Fruit fly (Drosophila melanogaster): ENCODE measurements around the gene CG9917.

CG9917 gene

DNA sequence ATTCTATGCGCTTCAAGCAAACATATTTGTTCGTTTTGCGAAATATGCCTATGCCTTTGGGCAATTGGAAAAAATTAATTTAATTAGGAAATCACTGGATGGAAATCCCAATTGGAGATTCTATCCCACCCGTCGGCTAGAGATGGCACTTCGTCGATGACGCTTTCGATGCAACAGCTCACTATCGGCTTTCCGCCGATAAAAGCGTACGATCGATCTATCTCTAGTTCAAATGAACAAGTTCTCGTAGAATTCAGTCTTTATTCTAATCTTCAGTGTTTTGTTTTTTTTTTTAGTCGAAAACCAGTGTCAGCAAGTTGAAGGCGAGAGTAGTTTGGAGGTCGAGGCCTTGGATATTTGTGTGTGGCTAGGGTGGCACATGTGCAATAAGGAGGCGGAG, at the start of gene CG9917, which contains the start of gene CG32579:
CG9917 (minus strand) TSS at position 169 of the 400 bp plus-strand sequence.
CG32579 (plus strand) TSS at position 224 of the 400 bp plus-strand sequence.
- TF ChIP-seq EcR (GFP tag; optimal IDR thresholded peaks at IDR 0.05) (no peak), pan (optimal IDR thresholded peaks at IDR 0.05) (no peak), CG8478 (optimal IDR thresholded peaks at IDR 0.05) (no peak), psq (optimal IDR thresholded peaks at IDR 0.05) (no peak), Dll (optimal IDR thresholded peaks at IDR 0.05) (no peak), usp (GFP tag; optimal IDR thresholded peaks at IDR 0.05) (no peak)

DNA sequence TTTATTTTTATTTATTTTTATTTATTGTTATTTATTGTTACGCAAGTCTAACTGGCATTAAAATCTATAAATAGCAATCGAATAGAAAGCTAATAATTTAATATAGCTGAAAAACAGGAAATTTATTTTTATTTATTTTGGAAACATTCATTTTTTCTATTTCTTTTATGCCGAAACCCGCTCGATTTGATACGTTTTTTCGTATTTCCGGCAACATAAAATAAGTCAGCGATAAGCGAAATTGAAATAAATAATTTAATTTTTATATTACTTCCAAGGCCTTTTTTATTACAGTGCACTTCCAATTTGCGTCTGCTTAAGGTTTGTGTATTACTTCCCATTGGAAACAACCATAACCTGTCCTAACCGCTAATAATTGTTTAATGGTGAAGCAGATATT, 48.9 kb upstream of the CG9917 start:
- TF ChIP-seq usp (GFP tag; optimal IDR thresholded peaks at IDR 0.05) = no peak
- no peak for TF ChIP-seq CG8478 (optimal IDR thresholded peaks at IDR 0.05)
- no peak for TF ChIP-seq EcR (GFP tag; optimal IDR thresholded peaks at IDR 0.05)
- no peak for TF ChIP-seq Dll (optimal IDR thresholded peaks at IDR 0.05)
- no peak for TF ChIP-seq pan (optimal IDR thresholded peaks at IDR 0.05)
- TF ChIP-seq psq (optimal IDR thresholded peaks at IDR 0.05) = no peak

DNA sequence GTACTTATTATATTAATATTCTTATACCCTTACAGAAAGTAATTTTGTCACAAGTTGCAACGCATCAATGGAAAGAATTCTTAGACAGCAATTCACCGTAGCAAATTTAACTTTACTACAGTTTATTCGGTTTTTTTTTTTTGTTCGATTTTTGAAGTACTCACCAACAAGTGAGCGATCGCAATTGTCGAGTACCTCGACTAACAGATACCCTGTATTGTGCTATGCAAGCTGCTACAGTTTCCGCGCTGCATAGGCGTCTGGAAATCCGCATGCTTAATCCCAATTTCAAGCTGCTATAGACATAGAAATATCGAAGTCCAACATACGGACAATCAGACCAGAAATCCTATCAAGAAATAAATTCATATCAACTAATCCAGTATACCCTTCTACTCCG, 45.6 kb upstream of the CG9917 start:
- no peak for TF ChIP-seq Dll (optimal IDR thresholded peaks at IDR 0.05)

DNA sequence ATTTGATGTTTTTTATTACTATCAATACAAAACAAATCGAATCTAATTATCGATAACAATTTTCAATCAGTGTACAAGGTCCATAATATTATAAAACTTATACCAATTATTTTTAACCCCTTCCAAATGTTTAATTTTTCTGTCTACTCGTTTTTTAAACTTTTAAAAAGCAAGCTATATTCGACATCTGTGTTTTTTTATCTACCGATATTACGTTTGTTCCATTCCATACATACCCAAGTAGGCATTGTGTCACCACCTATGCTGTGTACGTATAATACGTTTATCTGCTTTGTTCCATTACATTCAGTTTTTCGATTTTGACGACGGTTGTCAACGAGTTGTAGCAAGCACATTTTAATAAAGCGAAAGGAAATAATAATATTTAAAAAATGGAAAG, 38.3 kb upstream of the CG9917 start, which contains the start of gene nonA:
nonA (plus strand) TSS at position 264 of the 400 bp plus-strand sequence.
- TF ChIP-seq CG8478 (optimal IDR thresholded peaks at IDR 0.05) (no peak), Dll (optimal IDR thresholded peaks at IDR 0.05) (no peak)

DNA sequence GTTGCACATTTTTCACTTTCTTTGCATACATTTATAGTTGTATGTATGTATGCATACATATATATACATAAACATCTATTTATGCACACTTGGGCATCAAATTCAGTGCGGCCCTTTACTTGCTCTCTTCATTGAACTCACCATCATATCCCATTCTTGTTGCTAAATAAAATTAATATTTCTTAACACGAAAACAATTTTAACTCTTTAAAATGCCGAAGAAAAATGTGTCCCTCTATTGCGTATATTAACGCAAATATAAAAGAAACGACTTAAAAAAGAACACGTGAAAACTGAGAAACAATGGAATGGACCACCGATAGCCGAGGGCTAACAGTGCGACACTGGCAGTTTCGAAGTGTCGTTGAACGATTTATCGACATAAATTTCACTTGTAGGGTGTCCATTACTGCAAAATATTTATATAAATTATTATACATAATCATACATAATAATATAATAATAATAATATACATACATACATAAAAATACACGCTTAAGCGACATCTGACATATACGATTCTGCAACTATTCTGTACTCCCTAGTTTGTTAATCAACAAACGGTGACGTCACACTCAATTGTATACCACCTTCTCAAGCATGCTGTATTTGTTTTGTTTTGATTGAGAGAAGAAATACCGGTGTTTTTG, 35.8 kb upstream of the CG9917 start, which contains the start of the genes U2af50 and PIG-Q:
U2af50 (minus strand) TSS at position 370 of the 651 bp plus-strand sequence.
PIG-Q (plus strand) TSS at position 474 of the 651 bp plus-strand sequence.
- TF ChIP-seq psq (optimal IDR thresholded peaks at IDR 0.05) (no peak), CG8478 (optimal IDR thresholded peaks at IDR 0.05) (no peak), EcR (GFP tag; optimal IDR thresholded peaks at IDR 0.05) (no peak), usp (GFP tag; optimal IDR thresholded peaks at IDR 0.05) (no peak), pan (optimal IDR thresholded peaks at IDR 0.05) (no peak), Dll (optimal IDR thresholded peaks at IDR 0.05) (no peak)

DNA sequence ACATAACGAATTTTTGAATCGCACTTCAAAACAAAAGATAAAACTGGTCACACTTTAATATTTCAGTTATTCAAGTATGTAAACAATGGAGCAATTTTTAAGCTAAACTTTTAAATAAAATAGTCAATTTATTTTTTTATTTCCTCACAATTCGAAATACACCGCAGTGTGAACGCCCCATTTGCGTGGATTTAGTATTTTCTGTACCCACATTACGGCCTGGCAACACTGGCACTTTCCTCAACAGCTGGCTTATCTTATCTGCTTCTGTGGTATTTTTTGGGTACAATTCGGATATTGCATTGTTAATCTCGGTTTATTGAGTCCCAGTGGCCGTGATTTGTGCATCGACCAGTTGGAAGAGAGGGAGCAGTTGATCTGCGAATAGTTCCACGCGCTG, 27.0 kb upstream of the CG9917 start, which contains the start of gene sl:
sl (plus strand) TSS at position 254 of the 400 bp plus-strand sequence.
- TF ChIP-seq CG8478 (optimal IDR thresholded peaks at IDR 0.05) (no peak), psq (optimal IDR thresholded peaks at IDR 0.05) (no peak), Dll (optimal IDR thresholded peaks at IDR 0.05) (no peak), EcR (GFP tag; optimal IDR thresholded peaks at IDR 0.05) (no peak), usp (GFP tag; optimal IDR thresholded peaks at IDR 0.05) (no peak), pan (optimal IDR thresholded peaks at IDR 0.05) (no peak)

DNA sequence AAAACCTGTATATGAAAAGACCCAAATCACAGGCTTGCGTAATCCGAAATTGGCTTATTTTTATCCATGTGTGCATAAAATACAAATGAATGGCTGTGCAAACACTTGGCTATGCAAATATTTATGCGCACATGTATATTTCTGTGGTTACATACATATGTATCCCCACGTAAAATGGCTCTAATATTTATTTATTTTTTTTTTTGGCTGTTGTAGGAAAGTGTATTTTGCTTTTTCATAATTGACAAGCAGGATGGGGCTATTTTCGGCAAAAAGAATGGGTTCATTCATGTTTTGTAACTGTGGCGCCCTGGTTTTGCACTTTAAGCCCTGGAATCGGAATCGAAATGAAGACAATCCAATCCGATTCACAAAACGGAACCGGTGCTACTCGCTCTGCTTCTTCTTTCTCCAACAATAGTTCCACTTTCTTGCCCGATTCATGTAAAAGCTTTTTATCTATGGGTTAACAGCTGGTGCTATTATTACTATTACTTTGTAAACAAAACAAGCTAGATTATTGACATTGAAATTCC, 12.1 kb upstream of the CG9917 start:
- no peak for TF ChIP-seq EcR (GFP tag; optimal IDR thresholded peaks at IDR 0.05)
- no peak for TF ChIP-seq psq (optimal IDR thresholded peaks at IDR 0.05)
- no peak for TF ChIP-seq CG8478 (optimal IDR thresholded peaks at IDR 0.05)
- no peak for TF ChIP-seq Dll (optimal IDR thresholded peaks at IDR 0.05)
- no peak for TF ChIP-seq usp (GFP tag; optimal IDR thresholded peaks at IDR 0.05)
- no peak for TF ChIP-seq pan (optimal IDR thresholded peaks at IDR 0.05)

DNA sequence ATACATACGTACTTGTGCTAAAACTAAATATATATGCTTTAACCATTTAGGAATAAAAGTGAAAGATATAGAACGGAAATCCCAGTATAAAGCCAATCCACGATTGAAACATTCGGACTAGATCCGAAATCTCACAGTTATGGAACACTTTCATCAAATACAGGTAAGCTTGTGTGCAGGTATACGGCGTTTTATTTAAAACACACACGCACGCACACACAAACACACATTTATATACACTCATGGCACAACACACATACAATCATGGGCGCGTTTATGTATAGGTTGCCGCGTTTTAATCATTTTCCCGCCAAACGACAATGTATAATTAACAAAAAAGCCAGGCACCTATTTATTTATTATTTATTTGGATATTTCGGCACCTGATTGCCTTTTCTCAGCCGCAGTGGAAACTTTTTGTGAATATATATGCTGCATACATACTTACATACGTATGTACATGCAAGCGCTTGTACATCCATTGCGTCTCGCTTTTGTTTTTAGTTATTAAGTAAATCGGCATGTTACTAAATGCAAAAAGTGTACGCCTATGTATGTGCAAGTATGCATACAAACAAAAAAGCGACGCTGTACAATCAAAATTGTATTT, 11.3 kb upstream of the CG9917 start:
- TF ChIP-seq usp (GFP tag; optimal IDR thresholded peaks at IDR 0.05) (no peak), pan (optimal IDR thresholded peaks at IDR 0.05) (no peak), EcR (GFP tag; optimal IDR thresholded peaks at IDR 0.05) (no peak), psq (optimal IDR thresholded peaks at IDR 0.05) (no peak), CG8478 (optimal IDR thresholded peaks at IDR 0.05) (no peak), Dll (optimal IDR thresholded peaks at IDR 0.05) (no peak)

DNA sequence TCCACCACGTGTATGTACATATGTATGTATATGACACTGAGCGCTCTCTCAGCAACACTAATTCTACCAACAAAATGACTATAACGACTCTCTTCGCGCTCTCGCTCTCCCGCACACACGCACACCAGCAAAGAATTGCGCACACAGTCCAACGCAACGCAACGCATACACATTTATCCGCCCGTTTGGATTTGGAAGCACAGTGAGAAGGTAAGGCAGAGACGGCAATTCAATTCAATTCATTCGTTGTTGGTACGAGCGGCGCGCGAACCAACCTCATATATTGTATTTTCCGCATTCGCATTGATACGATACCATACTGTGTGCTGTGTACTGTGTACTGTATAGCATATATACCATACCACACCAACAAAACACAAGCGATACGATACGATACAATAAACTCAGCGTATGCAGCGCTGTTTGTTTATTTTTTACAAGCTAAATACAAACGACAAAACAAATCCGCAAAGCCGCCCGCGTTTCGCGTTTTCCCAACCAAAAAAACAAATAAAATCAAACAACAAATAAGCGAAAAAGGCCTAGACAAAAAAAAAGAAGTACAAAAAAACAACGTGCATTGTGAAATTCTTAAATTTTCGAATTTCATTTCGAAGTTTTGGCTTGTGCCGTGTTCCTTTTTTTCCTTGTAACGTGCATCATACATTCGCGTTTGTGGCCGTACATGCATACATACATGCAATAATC, 10.6 kb upstream of the CG9917 start, which contains the start of the genes CG9921 and Dsp1:
CG9921 (minus strand) TSS at position 167 of the 708 bp plus-strand sequence.
Dsp1 (plus strand) TSS at position 179 of the 708 bp plus-strand sequence.
- TF ChIP-seq CG8478 (optimal IDR thresholded peaks at IDR 0.05) = no peak
- no peak for TF ChIP-seq Dll (optimal IDR thresholded peaks at IDR 0.05)
- TF ChIP-seq usp (GFP tag; optimal IDR thresholded peaks at IDR 0.05) = no peak
- TF ChIP-seq psq (optimal IDR thresholded peaks at IDR 0.05) = no peak
- TF ChIP-seq EcR (GFP tag; optimal IDR thresholded peaks at IDR 0.05) = no peak
- no peak for TF ChIP-seq pan (optimal IDR thresholded peaks at IDR 0.05)

DNA sequence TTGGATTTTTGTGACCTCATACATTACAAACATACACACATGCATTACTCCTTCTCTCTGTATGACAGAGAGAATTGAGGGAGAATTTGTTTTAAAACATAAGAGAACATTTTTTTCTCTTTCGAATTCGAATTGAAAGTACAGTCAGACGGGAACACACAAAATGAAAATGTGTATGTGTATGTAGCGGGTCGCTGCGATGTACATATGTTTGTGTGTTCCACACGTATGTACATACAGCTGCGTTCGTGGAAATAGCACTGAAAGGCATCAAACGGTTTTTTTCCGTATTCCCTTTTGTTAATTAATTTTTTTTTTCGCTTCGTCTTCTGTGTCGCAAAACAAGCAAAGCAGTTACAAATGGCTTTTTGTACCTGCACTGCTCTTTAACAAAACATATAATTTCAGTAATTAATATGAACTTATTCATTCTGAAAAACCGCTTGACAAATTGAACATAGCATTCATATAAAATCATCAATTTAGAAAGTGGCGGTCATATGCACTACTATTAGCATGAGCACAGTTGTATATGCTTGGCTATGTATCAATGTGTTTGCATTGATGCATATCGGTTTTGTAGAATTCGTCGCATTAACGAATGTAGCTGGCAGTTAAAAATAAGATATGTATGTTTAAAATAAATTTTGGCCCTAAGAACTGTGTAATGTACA, 9.7 kb upstream of the CG9917 start:
- TF ChIP-seq EcR (GFP tag; optimal IDR thresholded peaks at IDR 0.05) (no peak), CG8478 (optimal IDR thresholded peaks at IDR 0.05) (no peak), psq (optimal IDR thresholded peaks at IDR 0.05) (no peak), pan (optimal IDR thresholded peaks at IDR 0.05) (no peak), Dll (optimal IDR thresholded peaks at IDR 0.05) (no peak), usp (GFP tag; optimal IDR thresholded peaks at IDR 0.05) (no peak)

DNA sequence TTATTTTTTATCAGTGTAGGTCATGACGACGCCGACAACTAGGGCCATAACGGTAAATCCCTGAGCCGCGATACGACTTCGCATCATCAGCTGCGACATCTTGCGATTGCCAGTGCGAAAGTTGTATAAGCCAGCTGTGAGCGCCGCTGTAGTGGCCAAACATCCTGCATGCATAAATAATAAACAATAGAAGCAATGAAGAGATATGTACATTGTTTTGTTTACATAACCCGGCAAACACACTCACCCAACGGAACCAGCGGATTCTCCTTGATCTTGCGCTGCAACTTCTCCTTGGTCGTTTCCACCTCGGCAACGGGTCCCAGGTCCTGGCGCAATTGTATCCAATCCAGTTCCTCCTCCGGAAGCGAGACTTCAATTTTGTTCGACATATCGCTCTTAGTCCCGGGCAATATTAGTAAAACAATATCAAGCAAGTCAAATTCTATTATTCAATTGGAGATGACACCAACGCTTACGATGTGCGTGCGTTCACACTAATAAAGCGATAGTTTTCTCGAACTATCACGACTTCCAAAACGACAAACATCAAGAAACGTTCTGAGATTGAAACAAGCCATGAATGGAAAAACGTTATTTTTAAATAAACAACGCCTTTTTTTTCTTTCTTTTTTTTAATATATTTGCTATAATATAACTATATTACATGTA, 8.7 kb upstream of the CG9917 start:
- TF ChIP-seq psq (optimal IDR thresholded peaks at IDR 0.05) = no peak
- TF ChIP-seq usp (GFP tag; optimal IDR thresholded peaks at IDR 0.05) = no peak
- no peak for TF ChIP-seq EcR (GFP tag; optimal IDR thresholded peaks at IDR 0.05)
- TF ChIP-seq Dll (optimal IDR thresholded peaks at IDR 0.05) = no peak
- no peak for TF ChIP-seq CG8478 (optimal IDR thresholded peaks at IDR 0.05)
- no peak for TF ChIP-seq pan (optimal IDR thresholded peaks at IDR 0.05)
